Fruit fly (Drosophila melanogaster) S2 (cell line): ENCODE measurements around the gene CG18765.

Experiments
- CG8478 ChIP-seq: fragments of >200 bp; optimal IDR thresholded peaks from 2 replicates; lab custom pipeline; 2018
- CTCF ChIP-seq, 2 experiments: fragments of >200 bp; optimal IDR thresholded peaks; 2 replicates each; lab custom pipeline; 2018

dm6 chr3R:11735337-11735736 is 43.7 kb upstream of the CG18765 start, which contains the start of gene CG14721:
- TF ChIP-seq CTCF (optimal IDR thresholded peaks at IDR 0.05; lab: Kevin White, UChicago) (no peak), CG8478 (lab: Kevin White, UChicago) (no peak)
